Worm (Caenorhabditis elegans): Measurements from ENCODE around the gene bus-4.

Gene bus-4

ce11 chrIV:4688221-4688620 is at the start of gene bus-4:
TSS of gene bus-4 (plus strand) at chrIV:4688269.
- TF ChIP-seq unc-39 (tag; optimal IDR thresholded peaks at IDR 0.05) (no peak), unc-55 (GFP tag; optimal IDR thresholded peaks at IDR 0.05) (no peak), blmp-1 (tag; optimal IDR thresholded peaks at IDR 0.05; ENCODE audit: insufficient read depth) (peak; percentile 61)

ce11 chrIV:4639352-4639751 is 48.7 kb upstream of the bus-4 start:
- TF ChIP-seq snpc-4 (tag; optimal IDR thresholded peaks at IDR 0.05) (no peak), sma-9 (GFP tag; optimal IDR thresholded peaks at IDR 0.05) (no peak), sma-9 (tag; optimal IDR thresholded peaks at IDR 0.05) (no peak), gmeb-1 (tag; optimal IDR thresholded peaks at IDR 0.05) (no peak), lin-11 (tag; optimal IDR thresholded peaks at IDR 0.05) (no peak), alr-1 (tag; optimal IDR thresholded peaks at IDR 0.05) (no peak), sem-4 (tag; optimal IDR thresholded peaks at IDR 0.05) (no peak), lin-13 (GFP tag; optimal IDR thresholded peaks at IDR 0.05) (no peak), ama-1 (optimal IDR thresholded peaks at IDR 0.05) (no peak), mbf-1 (tag; optimal IDR thresholded peaks at IDR 0.05) (no peak), elt-3 (tag; optimal IDR thresholded peaks at IDR 0.05) (no peak)

ce11 chrIV:4640941-4641340 is 47.1 kb upstream of the bus-4 start:
- TF ChIP-seq ama-1 (optimal IDR thresholded peaks at IDR 0.05) (no peak), fos-1 (tag; optimal IDR thresholded peaks at IDR 0.05) (peak; percentile 0), C34F6.9 (tag; optimal IDR thresholded peaks at IDR 0.05) (no peak), sma-9 (GFP tag; optimal IDR thresholded peaks at IDR 0.05) (peak; percentile 45), sma-9 (tag; optimal IDR thresholded peaks at IDR 0.05) (no peak), blmp-1 (tag; optimal IDR thresholded peaks at IDR 0.05; ENCODE audit: insufficient read depth) (peak; percentile 85), lin-11 (tag; optimal IDR thresholded peaks at IDR 0.05) (no peak), gmeb-1 (tag; optimal IDR thresholded peaks at IDR 0.05) (no peak), egl-27 (tag; optimal IDR thresholded peaks at IDR 0.05) (no peak), nhr-25 (tag; optimal IDR thresholded peaks at IDR 0.05) (no peak), sem-4 (tag; optimal IDR thresholded peaks at IDR 0.05) (no peak), lin-39 (tag; optimal IDR thresholded peaks at IDR 0.05) (no peak), Y55F3AM.14 (GFP tag; optimal IDR thresholded peaks at IDR 0.05) (no peak), elt-1 (tag; optimal IDR thresholded peaks at IDR 0.05) (no peak), elt-3 (tag; optimal IDR thresholded peaks at IDR 0.05) (no peak), ztf-11 (tag; optimal IDR thresholded peaks at IDR 0.05) (no peak), nhr-11 (tag; optimal IDR thresholded peaks at IDR 0.05) (no peak), lsy-2 (tag; optimal IDR thresholded peaks at IDR 0.05) (no peak)

ce11 chrIV:4643577-4643976 is 44.5 kb upstream of the bus-4 start:
- TF ChIP-seq elt-1 (tag; optimal IDR thresholded peaks at IDR 0.05) (no peak), sem-4 (tag; optimal IDR thresholded peaks at IDR 0.05) (peak; percentile 20)

ce11 chrIV:4645243-4645642 is 42.8 kb upstream of the bus-4 start:
- TF ChIP-seq Y55F3AM.14 (GFP tag; optimal IDR thresholded peaks at IDR 0.05) (no peak), aly-2 (tag; optimal IDR thresholded peaks at IDR 0.05) (no peak), unc-55 (GFP tag; optimal IDR thresholded peaks at IDR 0.05) (no peak), ama-1 (optimal IDR thresholded peaks at IDR 0.05) (no peak), lsy-2 (tag; optimal IDR thresholded peaks at IDR 0.05) (no peak)

- no peak for TF ChIP-seq nhr-21 (tag; optimal IDR thresholded peaks at IDR 0.05)
- TF ChIP-seq unc-55 (GFP tag; optimal IDR thresholded peaks at IDR 0.05) = no peak
- TF ChIP-seq ZK546.5 (tag; optimal IDR thresholded peaks at IDR 0.05) = no peak
Observed at ce11 chrIV:4647385-4647784, 40.7 kb upstream of the bus-4 start, which contains the start of gene F29B9.8. TSS of gene F29B9.8 (plus strand) at chrIV:4647685.

- TF ChIP-seq elt-1 (tag; optimal IDR thresholded peaks at IDR 0.05) (no peak), sem-4 (tag; optimal IDR thresholded peaks at IDR 0.05) (no peak), unc-62 (GFP tag; optimal IDR thresholded peaks at IDR 0.05) (no peak), mbf-1 (tag; optimal IDR thresholded peaks at IDR 0.05) (no peak), lin-39 (tag; optimal IDR thresholded peaks at IDR 0.05) (no peak), ama-1 (optimal IDR thresholded peaks at IDR 0.05) (no peak), nhr-10 (tag; optimal IDR thresholded peaks at IDR 0.05) (no peak), mdl-1 (tag; optimal IDR thresholded peaks at IDR 0.05) (no peak), ceh-16 (tag; optimal IDR thresholded peaks at IDR 0.05) (no peak), gmeb-1 (tag; optimal IDR thresholded peaks at IDR 0.05) (no peak), sma-3 (GFP tag; optimal IDR thresholded peaks at IDR 0.05) (no peak)
Observed at ce11 chrIV:4649460-4649859, 38.6 kb upstream of the bus-4 start, which contains the start of gene F29B9.7. TSS of gene F29B9.7 (plus strand) at chrIV:4649760.
